Fruit fly (Drosophila melanogaster): ENCODE results near the gene Pburs.

The Pburs gene

dm6 chr2L:14432410-14433340, 15.5 kb upstream of the Pburs start (continued):
- TF ChIP-seq CG13296 (GFP tag; optimal IDR thresholded peaks at IDR 0.05) (no peak), zfh1 (GFP tag; IDR thresholded peaks at IDR 0.05) (peak; percentile 52; the same call in 1 of the 3 replicates), Sry-β (GFP tag; optimal IDR thresholded peaks at IDR 0.05) (no peak), Gsc (GFP tag; IDR thresholded peaks at IDR 0.05) (no peak), Dll (GFP tag; IDR thresholded peaks at IDR 0.05; ENCODE audit: partially characterized antibody) (0 out of 4 replicates have a peak, but pooled peaks have one; percentile 14), CG3726 (GFP tag; IDR thresholded peaks at IDR 0.05) (no peak), CG14710 (tag; optimal IDR thresholded peaks at IDR 0.05) (peak; percentile 41), CG10431 (GFP tag; optimal IDR thresholded peaks at IDR 0.05) (no peak), Xrp1 (GFP tag; IDR thresholded peaks at IDR 0.05) (peak; percentile 68), tap (tag; optimal IDR thresholded peaks at IDR 0.05) (no peak), mam (GFP tag; optimal IDR thresholded peaks at IDR 0.05) (peak; percentile 3), Sox102F (GFP tag; optimal IDR thresholded peaks at IDR 0.05) (no peak), Pdp1 (GFP tag; optimal IDR thresholded peaks at IDR 0.05) (peak in 1 of 2 experiments; percentile 26), sob (GFP tag; IDR thresholded peaks at IDR 0.05) (0 out of 2 replicates have a peak, but pooled peaks have one; percentile 19), Awh (GFP tag; IDR thresholded peaks at IDR 0.05) (peak; percentile 70), CG1024 (GFP tag; IDR thresholded peaks at IDR 0.05) (peak; percentile 63; the same call in 1 of the 2 replicates), twi (tag; optimal IDR thresholded peaks at IDR 0.05) (no peak), oc (tag; optimal IDR thresholded peaks at IDR 0.05) (no peak), NFAT (GFP tag; IDR thresholded peaks at IDR 0.05) (0 out of 2 replicates have a peak, but pooled peaks have one; percentile 13), CG15073 (GFP tag; optimal IDR thresholded peaks at IDR 0.05) (no peak), pan (optimal IDR thresholded peaks at IDR 0.05) (no peak), pan (GFP tag; optimal IDR thresholded peaks at IDR 0.05 in 1 of 2, IDR thresholded peaks at IDR 0.05 in 1 of 2) (no peak), Mes4 (GFP tag; optimal IDR thresholded peaks at IDR 0.05) (no peak), aop (GFP tag; IDR thresholded peaks at IDR 0.05) (no peak), sisA (GFP tag; IDR thresholded peaks at IDR 0.05) (no peak), MESR4 (GFP tag; optimal IDR thresholded peaks at IDR 0.05) (no peak), ken (GFP tag; IDR thresholded peaks at IDR 0.05) (0 out of 3 replicates have a peak, but pooled peaks have one; percentile 31), CG4404 (GFP tag; IDR thresholded peaks at IDR 0.05) (no peak), CG6175 (GFP tag; IDR thresholded peaks at IDR 0.05) (no peak), CG12744 (GFP tag; optimal IDR thresholded peaks at IDR 0.05) (no peak), jigr1 (GFP tag; IDR thresholded peaks at IDR 0.05) (no peak), sim (GFP tag; IDR thresholded peaks at IDR 0.05) (no peak), Blimp-1 (GFP tag; optimal IDR thresholded peaks at IDR 0.05) (peak; percentile 19), CG12236 (GFP tag; optimal IDR thresholded peaks at IDR 0.05) (no peak), ash1 (GFP tag; optimal IDR thresholded peaks at IDR 0.05) (no peak), pita (GFP tag; optimal IDR thresholded peaks at IDR 0.05) (no peak), chif (GFP tag; optimal IDR thresholded peaks at IDR 0.05) (no peak), CG11085 (GFP tag; IDR thresholded peaks at IDR 0.05) (no peak), CG7372 (GFP tag; IDR thresholded peaks at IDR 0.05) (no peak), CG16779 (GFP tag; IDR thresholded peaks at IDR 0.05) (no peak), Ptx1 (GFP tag; IDR thresholded peaks at IDR 0.05) (0 out of 2 replicates have a peak, but pooled peaks have one; percentile 9), CHES-1-like (GFP tag; optimal IDR thresholded peaks at IDR 0.05) (no peak), CG14965 (GFP tag; optimal IDR thresholded peaks at IDR 0.05; ENCODE audit: borderline replicate concordance) (peak; percentile 24), Antp (GFP tag; optimal IDR thresholded peaks at IDR 0.05) (peak; percentile 8), dati (GFP tag; IDR thresholded peaks at IDR 0.05) (no peak), kni (GFP tag; optimal IDR thresholded peaks at IDR 0.05) (peak; percentile 64), Optix (GFP tag; IDR thresholded peaks at IDR 0.05) (no peak), h (optimal IDR thresholded peaks at IDR 0.05) (no peak), tio (GFP tag; optimal IDR thresholded peaks at IDR 0.05) (no peak), CG10543 (GFP tag; optimal IDR thresholded peaks at IDR 0.05) (no peak)
